Worm (Caenorhabditis elegans): Measurements from ENCODE around the gene C39H7.4.
A peak's percentile ranks its signal among the peaks of the same experiment; 100 is the strongest.

Gene C39H7.4

DNA sequence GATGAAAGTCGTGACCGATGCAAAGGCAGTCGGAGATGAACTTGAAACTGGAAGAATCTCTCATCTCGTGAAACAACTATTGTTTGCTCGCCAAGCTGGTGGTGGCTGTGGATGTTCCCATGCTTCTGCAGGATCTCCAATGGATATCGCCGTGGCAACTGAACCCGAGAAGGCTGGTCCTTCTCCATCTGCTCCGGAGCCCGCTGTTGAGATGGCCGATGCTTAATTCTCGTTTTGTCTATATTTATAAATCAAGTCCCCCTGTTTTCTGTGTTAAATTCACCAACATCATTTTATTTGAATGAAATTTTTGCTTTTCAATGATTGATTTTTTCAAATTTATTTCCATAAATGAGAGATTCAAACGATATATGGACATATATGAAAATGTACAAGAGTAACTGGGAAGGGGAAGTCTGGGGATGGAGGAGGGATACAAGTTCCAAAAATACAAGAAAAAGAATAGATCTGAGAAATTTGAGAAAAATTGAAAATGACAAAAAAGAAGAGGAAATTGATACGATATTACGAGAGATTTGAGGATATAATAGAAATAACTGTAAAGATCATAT lies 36.4 kb upstream of the C39H7.4 start:
- TF ChIP-seq T26A8.4 (GFP tag; IDR thresholded peaks at IDR 0.05) (peak; percentile 39; the same call in 1 of the 2 replicates), daf-16 (GFP tag; optimal IDR thresholded peaks at IDR 0.05) (no peak), daf-16 (tag; optimal IDR thresholded peaks at IDR 0.05) (peak; percentile 16), saeg-2 (GFP tag; IDR thresholded peaks at IDR 0.05) (no peak), nhr-42 (GFP tag; IDR thresholded peaks at IDR 0.05) (no peak), lin-38 (GFP tag; IDR thresholded peaks at IDR 0.05) (peak; percentile 45), lsy-2 (tag; optimal IDR thresholded peaks at IDR 0.05) (no peak), mdt-29 (GFP tag; IDR thresholded peaks at IDR 0.05) (no peak), ctbp-1 (GFP tag; IDR thresholded peaks at IDR 0.05) (peak; percentile 25; the same call in 1 of the 2 replicates), aly-2 (tag; optimal IDR thresholded peaks at IDR 0.05) (no peak), zfp-2 (tag; optimal IDR thresholded peaks at IDR 0.05) (no peak), dpl-1 (GFP tag; optimal IDR thresholded peaks at IDR 0.05) (no peak), daf-19 (GFP tag; conservative IDR thresholded peaks at IDR 0.05) (no peak), nhr-102 (tag; optimal IDR thresholded peaks at IDR 0.05) (peak; percentile 31), mep-1 (tag; optimal IDR thresholded peaks at IDR 0.05) (peak; percentile 14), hmg-1.1 (GFP tag; IDR thresholded peaks at IDR 0.05) (no peak), egl-43 (GFP tag; IDR thresholded peaks at IDR 0.05) (no peak), F10B5.3 (tag; optimal IDR thresholded peaks at IDR 0.05) (no peak), spr-1 (tag; optimal IDR thresholded peaks at IDR 0.05) (no peak), ceh-20 (GFP tag; IDR thresholded peaks at IDR 0.05) (peak; percentile 55), madf-9 (GFP tag; conservative IDR thresholded peaks at IDR 0.05) (no peak), madf-5 (GFP tag; IDR thresholded peaks at IDR 0.05) (0 out of 4 replicates have a peak, but pooled peaks of 1 of the 2 experiments have one; percentile 18), nhr-6 (tag; optimal IDR thresholded peaks at IDR 0.05) (no peak), nhr-11 (tag; optimal IDR thresholded peaks at IDR 0.05) (no peak), Y105C5A.15 (GFP tag; IDR thresholded peaks at IDR 0.05) (peak; percentile 62; the same call in 1 of the 2 replicates), F44E2.7 (GFP tag; IDR thresholded peaks at IDR 0.05) (no peak), T20F7.1 (GFP tag; optimal IDR thresholded peaks at IDR 0.05) (peak; percentile 60), aha-1 (tag) (peak; percentile 52), unc-130 (GFP tag; optimal IDR thresholded peaks at IDR 0.05) (no peak), pha-4 (GFP tag; IDR thresholded peaks at IDR 0.05) (peak; percentile 22), pha-4 (tag; optimal IDR thresholded peaks at IDR 0.05) (no peak), dve-1 (tag; optimal IDR thresholded peaks at IDR 0.05; ENCODE audit: insufficient read depth) (peak; percentile 29), D1046.2 (GFP tag; IDR thresholded peaks at IDR 0.05) (no peak)

DNA sequence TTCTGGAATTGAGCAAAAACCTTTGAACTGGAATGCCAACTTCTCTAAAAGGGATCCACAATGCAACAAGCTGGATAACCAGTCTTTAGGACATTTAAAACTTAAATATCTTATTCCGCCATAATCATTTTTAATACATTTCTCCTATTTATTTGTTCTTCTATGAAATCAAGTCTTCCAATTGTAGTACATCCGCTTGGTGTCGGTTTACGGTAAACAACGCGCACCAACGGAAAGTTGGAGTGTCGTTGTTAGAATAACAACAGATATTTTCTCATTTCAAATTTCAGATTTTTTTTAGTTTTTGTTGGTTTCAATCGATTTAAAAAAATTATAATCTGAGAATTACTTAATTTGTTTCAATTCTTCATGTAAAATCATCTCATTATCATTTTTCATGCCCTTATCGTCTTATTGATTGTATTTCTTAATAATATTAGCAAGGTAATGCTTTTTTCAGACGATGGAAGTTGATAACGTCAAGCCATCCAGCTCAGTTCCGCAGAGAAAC lies 34.7 kb upstream of the C39H7.4 start, which contains the start of gene csn-5:
TSS of gene csn-5 (plus strand) at position 461 of the 511 bp plus-strand sequence.
- TF ChIP-seq daf-16 (GFP tag; optimal IDR thresholded peaks at IDR 0.05), result no peak
- TF ChIP-seq daf-16 (tag; optimal IDR thresholded peaks at IDR 0.05), result peak; percentile 59
- TF ChIP-seq Y105C5A.15 (GFP tag; IDR thresholded peaks at IDR 0.05), result no peak
- TF ChIP-seq mdl-1 (tag; optimal IDR thresholded peaks at IDR 0.05), result no peak
- no peak for TF ChIP-seq daf-8 (GFP tag; IDR thresholded peaks at IDR 0.05)
- TF ChIP-seq lin-13 (GFP tag; optimal IDR thresholded peaks at IDR 0.05), result no peak
- no peak for TF ChIP-seq zip-2 (tag; optimal IDR thresholded peaks at IDR 0.05)
- TF ChIP-seq dve-1 (tag; optimal IDR thresholded peaks at IDR 0.05; ENCODE audit: insufficient read depth), result no peak
- TF ChIP-seq nhr-41 (GFP tag; IDR thresholded peaks at IDR 0.05), result no peak
- peak; percentile 12 for TF ChIP-seq dpl-1 (GFP tag; optimal IDR thresholded peaks at IDR 0.05)
- TF ChIP-seq hlh-30 (tag; optimal IDR thresholded peaks at IDR 0.05; ENCODE audit: insufficient read depth), result peak; percentile 19
- TF ChIP-seq ceh-32 (tag; optimal IDR thresholded peaks at IDR 0.05; ENCODE audit: poor library complexity), result no peak
- TF ChIP-seq F49E8.2 (tag; optimal IDR thresholded peaks at IDR 0.05; ENCODE audit: borderline replicate concordance), result no peak
- no peak for TF ChIP-seq daf-12 (tag; optimal IDR thresholded peaks at IDR 0.05)
- TF ChIP-seq nhr-6 (tag; optimal IDR thresholded peaks at IDR 0.05), result no peak
- no peak for TF ChIP-seq sdz-12 (GFP tag; optimal IDR thresholded peaks at IDR 0.05)
- TF ChIP-seq R02D3.7 (tag; optimal IDR thresholded peaks at IDR 0.05), result peak; percentile 64
- no peak for TF ChIP-seq ceh-44 (GFP tag; IDR thresholded peaks at IDR 0.05)
- no peak for TF ChIP-seq mep-1 (tag; optimal IDR thresholded peaks at IDR 0.05)
- TF ChIP-seq Y48G9A.11 (GFP tag; IDR thresholded peaks at IDR 0.05), result peak; percentile 92
- no peak for TF ChIP-seq unc-62 (GFP tag; optimal IDR thresholded peaks at IDR 0.05 in 1 of 2)
- TF ChIP-seq unc-62 (tag; optimal IDR thresholded peaks at IDR 0.05), result no peak
- no peak for TF ChIP-seq hif-1 (tag; optimal IDR thresholded peaks at IDR 0.05)
- TF ChIP-seq tag-97 (GFP tag; IDR thresholded peaks at IDR 0.05), result no peak
